Worm (Caenorhabditis elegans): ENCODE measurements around the gene vha-14.

Gene vha-14

DNA sequence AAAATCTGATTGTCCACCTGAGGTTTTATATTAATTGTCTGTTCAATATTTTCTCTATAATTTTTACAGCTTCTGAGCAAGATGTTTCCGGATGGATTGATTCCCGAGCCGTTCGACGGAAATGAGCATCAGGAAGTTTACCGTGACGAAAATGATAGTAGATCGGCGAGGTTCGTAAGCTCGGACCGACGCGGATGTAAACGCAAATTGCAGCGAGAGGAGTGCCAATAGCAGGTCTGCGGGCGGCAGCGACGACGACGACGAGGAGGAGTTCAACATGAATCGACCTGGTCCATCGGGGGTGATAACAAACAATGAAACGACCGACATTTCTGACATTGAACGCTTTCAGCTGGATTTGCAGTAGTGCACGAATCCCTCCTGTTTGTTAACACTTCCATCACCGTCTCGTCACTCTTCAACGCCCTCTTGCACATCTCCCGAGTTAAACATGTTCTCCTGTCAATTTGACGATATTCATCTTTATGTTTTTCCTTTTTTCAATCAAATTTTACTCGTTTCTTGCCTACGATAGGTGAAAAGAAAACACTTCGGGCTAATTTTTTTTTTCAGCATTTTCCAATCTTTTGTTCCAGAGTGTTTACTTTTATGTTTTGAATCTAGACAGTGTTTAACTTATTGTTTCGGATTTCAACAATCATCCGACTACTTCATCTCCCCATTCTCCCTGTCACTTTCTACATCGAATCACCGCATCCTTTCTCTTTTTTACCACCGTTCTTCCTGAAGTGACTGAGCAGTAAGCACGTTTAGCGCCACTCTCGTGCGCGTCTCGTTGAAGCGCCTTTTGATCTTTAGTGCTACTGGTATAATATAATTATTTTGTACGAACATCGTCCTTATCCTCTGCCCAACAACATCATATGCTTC is 45.8 kb upstream of the vha-14 start:
- TF ChIP-seq mxl-3 (GFP tag; optimal IDR thresholded peaks at IDR 0.05) (peak; percentile 2), lin-1 (GFP tag; IDR thresholded peaks at IDR 0.05) (peak; percentile 49; the same call in 1 of the 2 replicates), ctbp-1 (GFP tag; IDR thresholded peaks at IDR 0.05) (0 out of 2 replicates have a peak, but pooled peaks have one; percentile 18), nhr-10 (tag; optimal IDR thresholded peaks at IDR 0.05) (peak; percentile 50), aly-2 (tag; optimal IDR thresholded peaks at IDR 0.05) (peak; percentile 78), lim-7 (GFP tag; IDR thresholded peaks at IDR 0.05) (0 out of 2 replicates have a peak, but pooled peaks have one; percentile 32), nhr-48 (tag; optimal IDR thresholded peaks at IDR 0.05) (no peak), nhr-11 (tag; optimal IDR thresholded peaks at IDR 0.05) (no peak), T26A8.4 (GFP tag; IDR thresholded peaks at IDR 0.05) (no peak), ama-1 (optimal IDR thresholded peaks at IDR 0.05) (peak; percentile 89), zag-1 (tag; optimal IDR thresholded peaks at IDR 0.05) (no peak), pha-4 (GFP tag; IDR thresholded peaks at IDR 0.05) (0 out of 2 replicates have a peak, but pooled peaks have one; percentile 26), pha-4 (tag; optimal IDR thresholded peaks at IDR 0.05) (no peak), unc-130 (GFP tag; optimal IDR thresholded peaks at IDR 0.05) (no peak), F26F4.8 (GFP tag; conservative IDR thresholded peaks at IDR 0.05) (0 out of 2 replicates have a peak, but pooled peaks have one; percentile 32), ceh-62 (tag; optimal IDR thresholded peaks at IDR 0.05) (no peak), egl-43 (GFP tag; IDR thresholded peaks at IDR 0.05) (peak; percentile 73), lsy-2 (tag; optimal IDR thresholded peaks at IDR 0.05) (no peak), set-16 (GFP tag; IDR thresholded peaks at IDR 0.05) (0 out of 2 replicates have a peak, but pooled peaks have one; percentile 20), aha-1 (tag) (peak; percentile 28), nhr-42 (GFP tag; IDR thresholded peaks at IDR 0.05) (0 out of 2 replicates have a peak, but pooled peaks have one; percentile 49), unc-62 (GFP tag; optimal IDR thresholded peaks at IDR 0.05 in 1 of 2) (peak in 1 of 2 experiments; percentile 91), unc-62 (tag; optimal IDR thresholded peaks at IDR 0.05) (no peak)

ce11 chrIII:9462785-9463467 is 45.0 kb upstream of the vha-14 start:
- no peak for TF ChIP-seq daf-19 (GFP tag; conservative IDR thresholded peaks at IDR 0.05)
- TF ChIP-seq madf-9 (GFP tag; conservative IDR thresholded peaks at IDR 0.05), result no peak
- peak in 1 of 2 experiments; percentile 44 for TF ChIP-seq lsy-2 (tag; optimal IDR thresholded peaks at IDR 0.05)
- TF ChIP-seq rbr-2 (tag; optimal IDR thresholded peaks at IDR 0.05), result peak; percentile 10
- TF ChIP-seq ztf-7 (tag; optimal IDR thresholded peaks at IDR 0.05), result no peak
- TF ChIP-seq ceh-82 (tag; optimal IDR thresholded peaks at IDR 0.05), result no peak
- TF ChIP-seq spr-3 (GFP tag; optimal IDR thresholded peaks at IDR 0.05), result no peak
- peak; percentile 25 for TF ChIP-seq hlh-30 (tag; optimal IDR thresholded peaks at IDR 0.05; ENCODE audit: insufficient read depth)
- no peak for TF ChIP-seq sdz-12 (GFP tag; optimal IDR thresholded peaks at IDR 0.05)
- no peak for TF ChIP-seq ctbp-1 (GFP tag; IDR thresholded peaks at IDR 0.05)
- TF ChIP-seq daf-16 (GFP tag; optimal IDR thresholded peaks at IDR 0.05), result no peak
- peak; percentile 21 for TF ChIP-seq daf-16 (tag; optimal IDR thresholded peaks at IDR 0.05)
- 0 out of 2 replicates have a peak, but pooled peaks have one; percentile 9 for TF ChIP-seq D1046.2 (GFP tag; IDR thresholded peaks at IDR 0.05)
- TF ChIP-seq mep-1 (tag; optimal IDR thresholded peaks at IDR 0.05), result no peak
- peak; percentile 6 for TF ChIP-seq dve-1 (tag; optimal IDR thresholded peaks at IDR 0.05; ENCODE audit: insufficient read depth)
- no peak for TF ChIP-seq ces-1 (GFP tag; optimal IDR thresholded peaks at IDR 0.05)
- TF ChIP-seq mes-2 (tag; optimal IDR thresholded peaks at IDR 0.05; ENCODE audit: poor library complexity, severe bottlenecking), result peak; percentile 13
